Worm (Caenorhabditis elegans): ENCODE measurements around the gene mup-4.

DNA sequence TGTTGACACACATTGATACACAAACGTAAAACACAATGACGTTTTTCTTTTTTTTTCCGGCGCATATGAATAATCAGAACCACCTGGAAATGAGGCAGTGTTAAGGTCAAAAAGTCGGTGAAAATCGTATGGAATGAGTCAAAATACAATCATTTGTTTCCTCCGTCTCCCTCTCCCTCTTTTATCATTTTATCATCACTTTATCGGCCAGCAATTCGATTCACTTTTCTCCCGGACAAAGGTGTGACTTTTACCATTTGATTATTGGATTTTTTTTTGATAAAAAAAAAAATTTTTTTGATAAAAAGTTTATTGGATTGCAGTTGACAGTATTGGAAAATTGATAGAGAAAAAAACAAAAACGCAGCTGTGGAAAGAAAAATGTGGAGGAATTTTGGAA lies 10.0 kb downstream of the mup-4 start:
- TF ChIP-seq nhr-76 (tag; optimal IDR thresholded peaks at IDR 0.05) (no peak), ceh-9 (tag; optimal IDR thresholded peaks at IDR 0.05) (no peak), fkh-10 (GFP tag; optimal IDR thresholded peaks at IDR 0.05) (no peak), nhr-23 (tag; optimal IDR thresholded peaks at IDR 0.05) (no peak), aly-2 (tag; optimal IDR thresholded peaks at IDR 0.05) (no peak)
